Worm (Caenorhabditis elegans) whole organism, L2 larva: ENCODE measurements around the gene spex-3.

ENCODE experiments used
- C34F6.9 ChIP-seq: fragments of 150-350 bp; optimal IDR thresholded peaks from 2 replicates; lab custom pipeline; 2014; ENCODE audit warnings: missing biosample characterization, missing genetic modification characterization
- F13H6.1 ChIP-seq: sonication (generic microtip); optimal IDR thresholded peaks from 2 replicates; lab custom pipeline; 2016; ENCODE audit warnings: missing genetic modification characterization, missing compliant biosample characterization
- alr-1 ChIP-seq: fragments of 150-350 bp; optimal IDR thresholded peaks from 2 replicates; lab custom pipeline; 2014; ENCODE audit warnings: missing biosample characterization, missing genetic modification characterization
- aly-2 ChIP-seq: fragments of 150-350 bp; optimal IDR thresholded peaks from 2 replicates; lab custom pipeline; 2014; ENCODE audit warnings: missing biosample characterization, missing genetic modification characterization
- ama-1 ChIP-seq: fragments of 150-350 bp; optimal IDR thresholded peaks from 2 replicates; lab custom pipeline; 2018; ENCODE audit warnings: inconsistent platforms
- blmp-1 ChIP-seq: sonication (generic microtip); optimal IDR thresholded peaks from 2 replicates; lab custom pipeline; 2017; ENCODE audit warnings: missing genetic modification characterization, mild to moderate bottlenecking, missing compliant biosample characterization, antibody characterized with exemption, moderate library complexity; ENCODE audit not compliant: insufficient read depth
- ceh-16 ChIP-seq: fragments of 150-350 bp; optimal IDR thresholded peaks from 2 replicates; lab custom pipeline; 2014; ENCODE audit warnings: missing biosample characterization, missing genetic modification characterization
- ceh-82 ChIP-seq: fragments of 150-350 bp; optimal IDR thresholded peaks from 2 replicates; lab custom pipeline; 2014; ENCODE audit warnings: missing biosample characterization, missing genetic modification characterization
- crh-2 ChIP-seq: sonication (generic microtip); optimal IDR thresholded peaks from 2 replicates; lab custom pipeline; 2017; ENCODE audit warnings: missing biosample characterization, missing genetic modification characterization
- egl-27 ChIP-seq: sonication (generic microtip); optimal IDR thresholded peaks from 3 replicates; lab custom pipeline; 2017; ENCODE audit warnings: missing biosample characterization, missing genetic modification reagents, missing genetic modification characterization
- elt-1 ChIP-seq: fragments of 150-350 bp; optimal IDR thresholded peaks from 2 replicates; lab custom pipeline; 2014; ENCODE audit warnings: missing biosample characterization, missing genetic modification characterization
- elt-3 ChIP-seq: sonication (generic microtip); optimal IDR thresholded peaks from 2 replicates; lab custom pipeline; 2017; ENCODE audit warnings: missing biosample characterization, missing genetic modification characterization
- fos-1 ChIP-seq: fragments of 150-350 bp; optimal IDR thresholded peaks from 2 replicates; lab custom pipeline; 2014; ENCODE audit warnings: missing biosample characterization, missing genetic modification characterization
- gmeb-1 ChIP-seq: fragments of 150-350 bp; optimal IDR thresholded peaks from 2 replicates; lab custom pipeline; 2014; ENCODE audit warnings: missing biosample characterization, missing genetic modification characterization
- lin-11 ChIP-seq: fragments of 150-350 bp; sonication (generic microtip); optimal IDR thresholded peaks from 2 replicates; lab custom pipeline; 2014; ENCODE audit warnings: missing biosample characterization, missing genetic modification characterization, inconsistent platforms, mixed read lengths
- lsy-2 ChIP-seq, 2 experiments: fragments of 150-350 bp in 1 of 2; sonication (generic microtip) in 1 of 2; optimal IDR thresholded peaks; 2 replicates each; lab custom pipeline; 2014 to 2017; ENCODE audit warnings: missing biosample characterization in 2 of 2, missing genetic modification characterization in 2 of 2
- mab-5 ChIP-seq: fragments of 150-350 bp; optimal IDR thresholded peaks from 2 replicates; lab custom pipeline; 2014; ENCODE audit warnings: missing biosample characterization, missing genetic modification characterization
- mbf-1 ChIP-seq: sonication (generic microtip); optimal IDR thresholded peaks from 2 replicates; lab custom pipeline; 2017; ENCODE audit warnings: missing biosample characterization, missing genetic modification characterization
- mdl-1 ChIP-seq, 2 experiments: fragments of 150-350 bp in 1 of 2; sonication (generic microtip) in 1 of 2; optimal IDR thresholded peaks; 2 replicates each; lab custom pipeline; 2017; ENCODE audit warnings: missing biosample characterization in 2 of 2, missing genetic modification characterization in 2 of 2
- nhr-11 ChIP-seq: fragments of 150-350 bp; optimal IDR thresholded peaks from 2 replicates; lab custom pipeline; 2014; ENCODE audit warnings: missing biosample characterization, missing genetic modification characterization
- nhr-12 ChIP-seq: fragments of 150-350 bp; optimal IDR thresholded peaks from 2 replicates; lab custom pipeline; 2014; ENCODE audit warnings: missing biosample characterization, missing genetic modification characterization
- nhr-129 ChIP-seq: fragments of 150-350 bp; optimal IDR thresholded peaks from 2 replicates; lab custom pipeline; 2014; ENCODE audit warnings: missing biosample characterization, missing genetic modification characterization
- nhr-21 ChIP-seq: fragments of 150-350 bp; optimal IDR thresholded peaks from 2 replicates; lab custom pipeline; 2014; ENCODE audit warnings: missing biosample characterization, missing genetic modification characterization
- nhr-23 ChIP-seq: fragments of 150-350 bp; optimal IDR thresholded peaks from 2 replicates; lab custom pipeline; 2014; ENCODE audit warnings: missing biosample characterization, missing genetic modification reagents, missing genetic modification characterization
- nhr-25 ChIP-seq: fragments of 150-350 bp; sonication (generic microtip); optimal IDR thresholded peaks from 3 replicates; lab custom pipeline; 2014; ENCODE audit warnings: missing biosample characterization, missing genetic modification characterization
- nhr-6 ChIP-seq: fragments of 150-350 bp; optimal IDR thresholded peaks from 2 replicates; lab custom pipeline; 2014; ENCODE audit warnings: missing biosample characterization, missing genetic modification characterization
- peb-1 ChIP-seq: fragments of 150-350 bp; optimal IDR thresholded peaks from 2 replicates; lab custom pipeline; 2014; ENCODE audit warnings: missing biosample characterization, missing genetic modification characterization
- sem-4 ChIP-seq: fragments of 150-350 bp; optimal IDR thresholded peaks from 2 replicates; lab custom pipeline; 2014; ENCODE audit warnings: missing biosample characterization, missing genetic modification reagents, missing genetic modification characterization
- skn-1 ChIP-seq: sonication (generic microtip); optimal IDR thresholded peaks from 2 replicates; lab custom pipeline; 2017; ENCODE audit warnings: missing biosample characterization, missing genetic modification characterization
- sma-3 ChIP-seq: sonication (generic microtip); optimal IDR thresholded peaks from 2 replicates; lab custom pipeline; 2016; ENCODE audit warnings: missing genetic modification reagents, missing genetic modification characterization, missing compliant biosample characterization
- sma-9 ChIP-seq, 2 experiments: fragments of 150-350 bp in 1 of 2; sonication (generic microtip) in 1 of 2; optimal IDR thresholded peaks; 2 replicates each; lab custom pipeline; 2014 to 2016; ENCODE audit warnings: missing genetic modification characterization in 2 of 2, mild to moderate bottlenecking in 1 of 2, missing biosample characterization in 1 of 2, missing compliant biosample characterization in 1 of 2, missing genetic modification reagents in 1 of 2, moderate library complexity in 1 of 2
- snpc-4 ChIP-seq: fragments of 150-350 bp; optimal IDR thresholded peaks from 2 replicates; lab custom pipeline; 2014; ENCODE audit warnings: missing biosample characterization, missing genetic modification characterization
- unc-55 ChIP-seq: fragments of 150-350 bp; sonication (generic microtip); optimal IDR thresholded peaks from 3 replicates; lab custom pipeline; 2014; ENCODE audit warnings: missing biosample characterization, missing genetic modification reagents, missing genetic modification characterization
- unc-62 ChIP-seq: fragments of 150-350 bp; optimal IDR thresholded peaks from 2 replicates; lab custom pipeline; 2014; ENCODE audit warnings: missing biosample characterization, missing genetic modification reagents, missing genetic modification characterization
- zag-1 ChIP-seq: fragments of 150-350 bp; optimal IDR thresholded peaks from 2 replicates; lab custom pipeline; 2014; ENCODE audit warnings: missing biosample characterization, missing genetic modification characterization
- ztf-1 ChIP-seq: fragments of 200-800 bp; sonication (Bioruptor generic); conservative IDR thresholded peaks from 2 replicates; pipeline ENCODE4 v1.3.6; 2022; ENCODE audit warnings: missing genetic modification characterization, missing compliant biosample characterization
- ztf-11 ChIP-seq: sonication (generic microtip); optimal IDR thresholded peaks from 2 replicates; lab custom pipeline; 2017; ENCODE audit warnings: missing biosample characterization, missing genetic modification characterization
- ztf-4 ChIP-seq: fragments of 150-350 bp; optimal IDR thresholded peaks from 2 replicates; lab custom pipeline; 2014; ENCODE audit warnings: missing biosample characterization, missing genetic modification characterization

spex-3 gene

ce11 chrIII:1678671-1679070 lies 23.6 kb downstream of the spex-3 start:
- TF ChIP-seq ztf-1 (GFP tag; lab: Robert Waterston, UW) (no peak), F13H6.1 (tag; lab: Kevin White, UChicago) (peak; percentile 9)
- TF ChIP-seq, all 48 proteins: peak for 1

ce11 chrIII:1676588-1676987 lies 25.6 kb downstream of the spex-3 start, which contains the start of gene Y22D7AR.6:
Y22D7AR.6 (minus strand) TSS chrIII:1676721.
- TF ChIP-seq sem-4 (tag; lab: Kevin White, UChicago) (no peak), unc-55 (GFP tag; lab: Kevin White, UChicago) (no peak), nhr-21 (no peak), zag-1 (no peak), nhr-12 (tag; lab: Kevin White, UChicago) (no peak), C34F6.9 (no peak)

- TF ChIP-seq elt-1 (tag; lab: Kevin White, UChicago), result no peak
- TF ChIP-seq lin-11 (tag; lab: Kevin White, UChicago), result no peak
- TF ChIP-seq nhr-11, result no peak
- no peak for TF ChIP-seq aly-2 (tag; lab: Kevin White, UChicago)
- no peak for TF ChIP-seq mbf-1 (tag; lab: Kevin White, UChicago)
- TF ChIP-seq C34F6.9, result no peak
- no peak for TF ChIP-seq crh-2
- TF ChIP-seq unc-55 (GFP tag; lab: Kevin White, UChicago), result no peak
- no peak for TF ChIP-seq nhr-12 (tag; lab: Kevin White, UChicago)
- no peak for TF ChIP-seq sem-4 (tag; lab: Kevin White, UChicago)
- TF ChIP-seq nhr-6 (tag; lab: Kevin White, UChicago), result no peak
- TF ChIP-seq mdl-1 (tag; optimal IDR thresholded peaks at IDR 0.05; lab: Kevin White, UChicago), result no peak
- no peak for TF ChIP-seq snpc-4 (tag; lab: Kevin White, UChicago)
- no peak for TF ChIP-seq ama-1 (lab: Kevin White, UChicago)
- TF ChIP-seq gmeb-1 (tag; lab: Kevin White, UChicago), result no peak
- no peak for TF ChIP-seq nhr-21
- TF ChIP-seq blmp-1, result no peak
- TF ChIP-seq ztf-4 (tag; lab: Kevin White, UChicago), result no peak
- TF ChIP-seq, all 48 proteins: peak for 0
These were observed 27.5 kb downstream of the spex-3 start for ce11 chrIII:1674760-1675159.

ce11 chrIII:1673320-1673719 lies 28.9 kb downstream of the spex-3 start:
- TF ChIP-seq ceh-82 (tag; lab: Kevin White, UChicago), result no peak
- TF ChIP-seq lsy-2 (tag; optimal IDR thresholded peaks at IDR 0.05; lab: Kevin White, UChicago), result no peak
- TF ChIP-seq C34F6.9, result no peak
- no peak for TF ChIP-seq mdl-1 (tag; optimal IDR thresholded peaks at IDR 0.05; lab: Kevin White, UChicago)
- no peak for TF ChIP-seq nhr-11
- TF ChIP-seq nhr-23, result no peak

ce11 chrIII:1668519-1668918 lies 33.7 kb downstream of the spex-3 start, which contains the start of gene glb-30:
glb-30 (minus strand) TSS chrIII:1668619.
- TF ChIP-seq unc-62 (GFP tag; lab: Kevin White, UChicago), result no peak
- no peak for TF ChIP-seq lsy-2 (tag; optimal IDR thresholded peaks at IDR 0.05; lab: Kevin White, UChicago)
- no peak for TF ChIP-seq peb-1 (tag; lab: Kevin White, UChicago)
- TF ChIP-seq alr-1, result no peak
- TF ChIP-seq fos-1 (tag; lab: Kevin White, UChicago), result no peak
- TF ChIP-seq nhr-12 (tag; lab: Kevin White, UChicago), result no peak
- TF ChIP-seq sma-3 (GFP tag; lab: Kevin White, UChicago), result no peak
- TF ChIP-seq ceh-16 (tag; lab: Kevin White, UChicago), result no peak
- no peak for TF ChIP-seq snpc-4 (tag; lab: Kevin White, UChicago)
- no peak for TF ChIP-seq ztf-11 (tag; lab: Kevin White, UChicago)
- no peak for TF ChIP-seq nhr-23
- no peak for TF ChIP-seq elt-3
- no peak for TF ChIP-seq sma-9 (GFP tag; optimal IDR thresholded peaks at IDR 0.05; lab: Kevin White, UChicago)
- TF ChIP-seq sma-9 (tag; optimal IDR thresholded peaks at IDR 0.05; lab: Kevin White, UChicago), result no peak

ce11 chrIII:1666893-1667292 lies 35.3 kb downstream of the spex-3 start:
- TF ChIP-seq mdl-1 (tag; optimal IDR thresholded peaks at IDR 0.05; lab: Kevin White, UChicago) (no peak), gmeb-1 (tag; lab: Kevin White, UChicago) (no peak), unc-62 (GFP tag; lab: Kevin White, UChicago) (no peak), ceh-16 (tag; lab: Kevin White, UChicago) (no peak), egl-27 (tag; lab: Kevin White, UChicago) (no peak), nhr-25 (no peak), lin-11 (tag; lab: Kevin White, UChicago) (no peak), nhr-129 (tag; lab: Kevin White, UChicago) (no peak), mbf-1 (tag; lab: Kevin White, UChicago) (no peak), nhr-12 (tag; lab: Kevin White, UChicago) (no peak), skn-1 (tag; lab: Kevin White, UChicago) (no peak), mab-5 (no peak), ama-1 (lab: Kevin White, UChicago) (no peak), sem-4 (tag; lab: Kevin White, UChicago) (no peak), snpc-4 (tag; lab: Kevin White, UChicago) (no peak)
